Worm (Caenorhabditis elegans) whole organism, young adult: Measurements from ENCODE around the gene F43C11.12.

Experiments
- C06A6.2 ChIP-seq: fragments of 200-800 bp; sonication (Bioruptor generic); conservative IDR thresholded peaks from 2 replicates; pipeline ENCODE4 v1.3.6; 2022; ENCODE audit warnings: missing genetic modification characterization, missing compliant biosample characterization
- ceh-79 ChIP-seq: sonication (generic microtip); optimal IDR thresholded peaks from 2 replicates; lab custom pipeline; 2017; ENCODE audit warnings: mild to moderate bottlenecking, missing genetic modification characterization, missing compliant biosample characterization
- snpc-1.1 ChIP-seq: sonication (generic microtip); optimal IDR thresholded peaks from 2 replicates; lab custom pipeline; 2017; ENCODE audit warnings: missing genetic modification characterization, mild to moderate bottlenecking, missing compliant biosample characterization, antibody characterized with exemption, moderate library complexity, missing genotype, missing genetic modification reagents; ENCODE audit not compliant: insufficient read depth
- snpc-4 ChIP-seq, 5 experiments: fragments of 150-350 bp in 1 of 5; sonication (generic microtip) in 4 of 5; optimal IDR thresholded peaks; 2 replicates each; lab custom pipeline; 2014 to 2018; ENCODE audit warnings: missing genetic modification characterization in 5 of 5, missing biosample characterization in 3 of 5, antibody characterized with exemption in 2 of 5, mild to moderate bottlenecking in 2 of 5, missing compliant biosample characterization in 2 of 5, missing genotype in 2 of 5, moderate library complexity in 2 of 5, missing genetic modification reagents in 1 of 5
- ztf-6 ChIP-seq: fragments of 200-800 bp; sonication (Bioruptor generic); IDR thresholded peaks from 2 replicates; pipeline ENCODE4 v1.3.6; 2022; ENCODE audit warnings: missing genetic modification reagents, missing genetic modification characterization, missing compliant biosample characterization

DNA sequence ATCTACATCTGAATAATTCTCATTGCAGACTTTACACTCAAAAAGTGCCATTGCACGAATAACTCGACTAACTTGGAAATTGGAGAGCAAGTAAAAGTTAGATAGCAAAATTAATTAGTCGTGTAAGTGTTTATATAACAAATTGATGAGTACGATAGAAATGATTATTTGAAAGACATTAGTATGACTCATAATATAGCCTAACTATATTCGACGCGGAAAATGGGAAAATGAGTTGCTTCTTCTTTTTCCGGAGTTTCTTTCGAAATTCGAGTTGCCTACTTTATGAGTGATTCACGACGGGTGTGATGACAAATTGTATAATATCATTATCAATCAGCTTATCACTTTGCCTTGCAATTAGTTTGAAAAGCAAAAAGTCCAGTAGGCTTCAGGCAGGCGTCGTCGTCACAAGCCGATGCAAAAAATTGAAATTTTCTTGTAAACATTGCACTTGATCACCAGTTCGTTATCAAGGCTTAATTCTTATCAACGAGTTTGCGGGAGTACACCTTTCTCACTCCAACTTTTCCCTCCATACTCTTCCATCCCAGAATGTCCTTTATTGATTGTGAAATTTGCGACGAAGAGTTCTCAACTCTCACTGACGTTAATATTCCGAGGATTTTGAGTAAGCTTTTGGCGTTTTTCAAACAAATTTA is 43.5 kb downstream of the F43C11.12 start, which contains the start of the genes ZK1240.6 and ZK1240.2:
- TF ChIP-seq ceh-79 (no peak), snpc-4 (GFP tag; optimal IDR thresholded peaks at IDR 0.05; lab: Kevin White, UChicago) (no peak), snpc-4 (tag; optimal IDR thresholded peaks at IDR 0.05; lab: Kevin White, UChicago) (no peak), C06A6.2 (no peak), snpc-1.1 (tag; lab: Kevin White, UChicago) (no peak), ztf-6 (GFP tag; lab: Robert Waterston, UW) (no peak)
